Worm (Caenorhabditis elegans): Measurements from ENCODE around the gene str-93.

The str-93 gene

DNA sequence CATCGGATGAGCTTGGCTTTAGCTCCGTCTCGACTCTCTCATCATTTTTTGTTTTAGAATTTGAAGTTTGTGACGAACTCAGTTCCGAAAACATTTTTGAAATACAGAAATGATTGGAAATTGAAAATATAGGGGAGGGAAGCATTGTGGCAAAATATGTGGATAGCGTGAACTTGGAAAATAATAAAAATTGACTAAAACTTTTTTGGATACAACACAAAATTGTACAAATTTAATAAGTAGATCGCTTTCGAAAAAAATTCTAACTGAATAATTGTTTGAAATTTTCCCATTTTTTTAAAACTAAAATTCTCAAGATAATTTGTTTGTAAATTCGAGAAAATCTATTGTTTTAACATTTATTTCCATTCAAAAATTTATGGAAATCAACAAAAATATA is 10.5 kb upstream of the str-93 start, which contains the start of gene F59A1.15:
Gene F59A1.15 (minus strand): TSS at position 101 of the 400 bp plus-strand sequence.
- no peak for TF ChIP-seq mep-1 (tag; optimal IDR thresholded peaks at IDR 0.05)

DNA sequence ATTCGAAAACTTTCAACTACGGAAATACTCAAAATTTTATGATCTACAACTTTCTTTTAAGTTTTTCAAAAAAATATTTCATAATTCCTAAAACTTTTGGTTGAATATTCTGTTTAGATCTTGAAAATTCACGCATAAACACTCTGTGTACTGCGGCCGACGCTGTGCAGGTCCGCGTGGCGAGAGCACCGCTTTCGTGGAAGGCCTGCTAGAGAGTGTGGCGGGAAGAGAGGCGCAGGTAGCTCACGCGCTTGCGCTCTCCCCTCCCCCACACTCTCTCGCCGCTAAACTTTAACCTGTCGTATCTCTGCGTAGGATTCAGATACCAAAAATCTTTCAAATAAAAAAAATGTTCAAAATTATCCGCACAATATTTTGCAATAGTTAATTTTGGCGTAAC is 10.0 kb upstream of the str-93 start:
- TF ChIP-seq drap-1 (GFP tag; optimal IDR thresholded peaks at IDR 0.05) (no peak), elt-3 (tag; optimal IDR thresholded peaks at IDR 0.05) (no peak), ceh-39 (tag; optimal IDR thresholded peaks at IDR 0.05) (no peak), tbx-8 (GFP tag; optimal IDR thresholded peaks at IDR 0.05) (no peak), flh-1 (GFP tag; optimal IDR thresholded peaks at IDR 0.05) (no peak), nhr-76 (tag; optimal IDR thresholded peaks at IDR 0.05) (no peak), pha-4 (tag; optimal IDR thresholded peaks at IDR 0.05) (no peak), unc-39 (tag; optimal IDR thresholded peaks at IDR 0.05) (no peak), mep-1 (tag; optimal IDR thresholded peaks at IDR 0.05) (no peak), snpc-4 (tag; optimal IDR thresholded peaks at IDR 0.05) (no peak), ztf-11 (tag; optimal IDR thresholded peaks at IDR 0.05) (no peak), ceh-43 (GFP tag; optimal IDR thresholded peaks at IDR 0.05) (no peak), lin-13 (tag; optimal IDR thresholded peaks at IDR 0.05) (no peak), unc-120 (tag; optimal IDR thresholded peaks at IDR 0.05; ENCODE audit: poor library complexity, severe bottlenecking) (no peak), sptf-1 (tag; optimal IDR thresholded peaks at IDR 0.05) (no peak), unc-62 (GFP tag; optimal IDR thresholded peaks at IDR 0.05) (no peak)

DNA sequence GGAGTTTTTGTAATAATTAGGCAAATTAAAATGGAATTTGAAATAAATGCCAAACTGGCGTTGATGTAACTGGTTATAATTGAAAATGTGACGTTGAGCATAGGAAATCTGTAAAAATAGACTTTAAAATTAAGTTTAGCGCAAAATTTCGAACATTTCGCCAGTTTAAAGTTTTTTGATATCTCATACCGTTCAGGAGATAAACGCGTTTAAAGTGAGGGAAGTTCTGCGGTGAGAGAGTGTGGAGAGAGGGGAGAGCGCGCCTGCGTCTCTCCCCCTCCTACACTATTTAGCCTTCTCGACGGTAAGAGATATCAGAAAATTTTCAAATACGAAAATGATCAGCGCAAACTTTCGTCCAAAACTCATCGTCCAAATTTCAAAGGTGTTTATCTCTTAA is 3.3 kb upstream of the str-93 start, which contains the start of gene str-92:
Gene str-92 (minus strand): TSS at position 101 of the 400 bp plus-strand sequence.
- TF ChIP-seq nhr-76 (tag; optimal IDR thresholded peaks at IDR 0.05), result no peak
- no peak for TF ChIP-seq snpc-4 (tag; optimal IDR thresholded peaks at IDR 0.05)
- TF ChIP-seq mab-5 (tag; optimal IDR thresholded peaks at IDR 0.05), result no peak
- TF ChIP-seq pha-4 (tag; optimal IDR thresholded peaks at IDR 0.05), result no peak
- TF ChIP-seq unc-120 (tag; optimal IDR thresholded peaks at IDR 0.05; ENCODE audit: poor library complexity, severe bottlenecking), result no peak
- no peak for TF ChIP-seq nhr-12 (tag; optimal IDR thresholded peaks at IDR 0.05)
- no peak for TF ChIP-seq zip-8 (tag; optimal IDR thresholded peaks at IDR 0.05)

DNA sequence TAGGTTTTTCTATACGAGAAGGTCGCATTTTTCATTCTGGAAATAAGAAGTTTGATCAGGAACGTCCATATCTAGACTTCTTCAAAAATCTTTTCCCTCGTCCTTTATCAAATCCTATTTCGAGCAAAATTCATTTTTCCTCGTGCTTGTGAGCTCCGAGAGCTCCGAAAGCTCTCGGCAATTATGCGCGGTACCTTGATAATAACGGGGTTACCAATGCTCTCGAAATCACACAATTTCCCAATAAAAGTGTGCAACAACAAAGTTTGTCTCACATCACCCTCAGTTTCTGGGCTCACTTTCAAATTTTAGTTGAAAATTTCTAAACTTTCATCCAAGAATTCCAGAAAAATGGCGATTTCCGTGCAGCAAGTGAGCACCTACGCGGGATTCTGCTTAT is 4.7 kb downstream of the str-93 start, which contains the start of gene str-89:
Gene str-89 (plus strand): TSS at position 301 of the 400 bp plus-strand sequence.
- TF ChIP-seq ceh-83 (GFP tag; optimal IDR thresholded peaks at IDR 0.05), result no peak
- TF ChIP-seq sptf-1 (tag; optimal IDR thresholded peaks at IDR 0.05), result no peak
- no peak for TF ChIP-seq zip-8 (tag; optimal IDR thresholded peaks at IDR 0.05)
- TF ChIP-seq nhr-237 (tag; optimal IDR thresholded peaks at IDR 0.05), result no peak
- no peak for TF ChIP-seq hlh-1 (tag; optimal IDR thresholded peaks at IDR 0.05)
- TF ChIP-seq nhr-12 (tag; optimal IDR thresholded peaks at IDR 0.05), result no peak

DNA sequence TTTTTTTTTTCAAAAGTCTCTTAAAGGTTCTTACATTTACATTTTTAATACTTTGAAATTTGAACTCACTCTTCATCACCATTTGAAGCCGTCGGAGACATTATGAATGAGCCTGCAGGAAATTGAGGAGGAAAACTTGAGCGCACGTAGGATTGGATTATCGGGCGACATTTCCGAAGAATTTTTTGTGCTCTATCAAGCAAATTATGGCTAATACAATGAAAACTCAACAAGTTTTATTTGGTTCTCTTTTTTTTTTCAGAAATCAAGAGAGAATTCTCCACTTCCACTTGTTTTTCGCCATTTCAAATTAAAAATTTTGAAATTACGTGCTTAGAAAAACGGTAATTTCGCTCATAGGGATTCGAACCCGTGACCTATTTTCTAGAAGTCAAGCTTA is 5.6 kb downstream of the str-93 start, which contains the start of gene F59A1.12:
Gene F59A1.12 (minus strand): TSS at position 101 of the 400 bp plus-strand sequence.
- no peak for TF ChIP-seq zip-8 (tag; optimal IDR thresholded peaks at IDR 0.05)
- TF ChIP-seq mep-1 (tag; optimal IDR thresholded peaks at IDR 0.05), result no peak
- no peak for TF ChIP-seq elt-3 (tag; optimal IDR thresholded peaks at IDR 0.05)
- no peak for TF ChIP-seq ceh-43 (GFP tag; optimal IDR thresholded peaks at IDR 0.05)
- TF ChIP-seq ceh-39 (tag; optimal IDR thresholded peaks at IDR 0.05), result no peak
- TF ChIP-seq sptf-1 (tag; optimal IDR thresholded peaks at IDR 0.05), result no peak
- no peak for TF ChIP-seq ceh-83 (GFP tag; optimal IDR thresholded peaks at IDR 0.05)

DNA sequence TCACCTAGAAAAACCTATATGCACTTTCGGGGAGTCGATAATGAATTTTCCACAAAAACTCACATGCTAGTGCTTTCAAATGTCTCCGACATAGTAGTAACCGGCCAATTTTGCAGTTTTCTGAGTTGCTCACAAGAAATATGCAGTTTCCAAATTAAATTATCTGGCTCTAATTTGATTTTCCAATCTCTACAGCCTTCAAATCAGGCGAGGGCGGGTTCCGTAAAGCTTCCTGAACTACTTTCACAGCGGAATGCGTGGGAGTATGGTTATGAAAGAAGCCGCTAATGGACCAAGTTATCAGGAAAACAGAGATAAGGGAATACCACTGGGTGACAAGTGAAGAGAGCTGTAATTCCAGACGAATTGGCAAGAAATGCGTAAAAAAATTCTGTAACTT is 7.3 kb downstream of the str-93 start, which contains the start of gene F59A1.11:
Gene F59A1.11 (minus strand): TSS at position 101 of the 400 bp plus-strand sequence.
- no peak for TF ChIP-seq unc-120 (tag; optimal IDR thresholded peaks at IDR 0.05; ENCODE audit: poor library complexity, severe bottlenecking)

DNA sequence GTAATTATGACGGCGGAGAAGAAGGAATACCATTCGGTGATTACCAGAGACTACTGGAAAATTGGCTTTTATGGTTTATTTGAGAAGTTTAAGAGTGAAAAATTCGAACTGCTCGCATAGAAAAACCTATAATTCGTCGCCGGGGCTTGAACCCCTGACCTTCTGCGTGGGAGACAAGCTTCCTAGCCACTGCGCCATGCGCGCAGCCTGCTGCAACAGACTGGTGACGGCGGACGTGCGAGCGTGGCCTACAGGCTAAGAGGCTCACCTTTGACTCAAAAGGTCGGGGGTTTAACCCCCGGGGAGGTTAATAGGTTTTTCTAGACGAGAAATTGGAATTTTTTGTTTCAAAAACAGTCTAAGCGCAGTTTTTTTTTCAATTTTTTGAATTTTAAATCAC is 8.9 kb downstream of the str-93 start:
- TF ChIP-seq ces-1 (GFP tag; optimal IDR thresholded peaks at IDR 0.05) (no peak), nhr-76 (tag; optimal IDR thresholded peaks at IDR 0.05) (no peak), lin-32 (GFP tag; optimal IDR thresholded peaks at IDR 0.05) (no peak), sem-2 (GFP tag; optimal IDR thresholded peaks at IDR 0.05) (no peak), mab-5 (tag; optimal IDR thresholded peaks at IDR 0.05) (no peak), elt-1 (tag; optimal IDR thresholded peaks at IDR 0.05; ENCODE audit: borderline replicate concordance, insufficient read depth) (no peak), snpc-4 (tag; optimal IDR thresholded peaks at IDR 0.05) (no peak), ceh-43 (GFP tag; optimal IDR thresholded peaks at IDR 0.05) (no peak), lin-13 (tag; optimal IDR thresholded peaks at IDR 0.05) (no peak)

Measured in whole organism, mixed stage, embryonic.